Worm (Caenorhabditis elegans) whole organism, L1 larva: ENCODE measurements around the gene Y94H6A.7.

ENCODE experiments used
- ceh-8 ChIP-seq: fragments of 200-800 bp; sonication (Bioruptor generic); optimal IDR thresholded peaks from 2 replicates; lab custom pipeline; 2018; ENCODE audit warnings: mild to moderate bottlenecking, missing genetic modification characterization, moderate library complexity, missing compliant biosample characterization
- ets-5 ChIP-seq: fragments of 200-800 bp; sonication (Bioruptor generic); IDR thresholded peaks from 2 replicates; pipeline ENCODE4 v1.3.6; 2022; ENCODE audit warnings: missing genetic modification characterization, missing compliant biosample characterization
- fkh-10 ChIP-seq: sonication (generic microtip); optimal IDR thresholded peaks from 2 replicates; lab custom pipeline; 2017; ENCODE audit warnings: missing biosample characterization, missing genetic modification reagents, missing genetic modification characterization
- hpl-2 ChIP-seq: fragments of 150-350 bp; optimal IDR thresholded peaks from 2 replicates; lab custom pipeline; 2014; ENCODE audit warnings: missing biosample characterization, missing genetic modification reagents, missing genetic modification characterization
- jun-1 ChIP-seq: fragments of 150-350 bp; optimal IDR thresholded peaks from 2 replicates; lab custom pipeline; 2014; ENCODE audit warnings: missing biosample characterization, missing genetic modification reagents, missing genetic modification characterization
- nhr-77 ChIP-seq: fragments of 150-350 bp; optimal IDR thresholded peaks from 2 replicates; lab custom pipeline; 2014; ENCODE audit warnings: missing biosample characterization, missing genetic modification characterization
- pqm-1 ChIP-seq: sonication (generic microtip); optimal IDR thresholded peaks from 3 replicates; lab custom pipeline; 2017; ENCODE audit warnings: missing biosample characterization, missing genetic modification characterization
- tbx-2 ChIP-seq: sonication (generic microtip); optimal IDR thresholded peaks from 2 replicates; lab custom pipeline; 2016; ENCODE audit warnings: missing genetic modification characterization, missing compliant biosample characterization
- zip-4 ChIP-seq: fragments of 200-800 bp; sonication (Bioruptor generic); optimal IDR thresholded peaks from 2 replicates; lab custom pipeline; 2018; ENCODE audit warnings: mild to moderate bottlenecking, missing genetic modification characterization, moderate library complexity, missing compliant biosample characterization

- TF ChIP-seq ets-5 (GFP tag; lab: Robert Waterston, UW): no peak
- TF ChIP-seq pqm-1 (tag; lab: Kevin White, UChicago): no peak
- no peak for TF ChIP-seq hpl-2 (GFP tag; lab: Kevin White, UChicago)
- no peak for TF ChIP-seq jun-1 (tag; lab: Kevin White, UChicago)
- no peak for TF ChIP-seq fkh-10 (GFP tag; lab: Kevin White, UChicago)
- TF ChIP-seq zip-4 (GFP tag; lab: Kevin White, UChicago): no peak
- TF ChIP-seq ceh-8 (GFP tag; lab: Kevin White, UChicago): no peak
- no peak for TF ChIP-seq nhr-77 (tag; lab: Kevin White, UChicago)
- TF ChIP-seq tbx-2: no peak
These were observed 22.1 kb upstream of the Y94H6A.7 start for ce11 chrIV:2738466-2738865.
